Worm (Caenorhabditis elegans): ENCODE measurements around the gene hmg-12.

hmg-12 gene

DNA sequence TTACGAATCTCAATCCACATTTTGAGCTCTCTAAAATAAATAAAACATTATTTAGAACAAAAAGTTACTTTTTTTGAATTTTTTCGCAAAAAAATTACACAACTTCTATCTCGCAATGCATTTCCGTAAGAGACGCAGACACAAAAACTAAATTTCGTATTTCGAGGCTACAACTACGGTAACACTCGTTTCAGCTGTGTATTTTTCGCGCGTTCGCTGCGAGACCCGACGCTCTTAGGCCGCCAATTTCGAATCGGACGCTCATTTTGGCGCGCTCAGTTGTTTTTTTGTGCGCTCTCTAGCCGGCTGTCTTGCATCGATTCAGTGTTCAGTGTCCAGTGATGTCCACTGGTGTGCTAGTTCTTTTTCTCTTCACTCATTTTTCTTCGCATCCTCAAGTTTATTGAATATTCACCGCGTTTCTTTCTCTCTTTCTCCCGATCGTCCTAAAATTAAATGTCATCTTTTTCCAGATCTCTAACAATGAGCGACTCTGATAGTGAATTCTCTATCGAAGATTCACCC is 41.6 kb upstream of the hmg-12 start, which contains the start of the genes npp-3 and top-2 (continued):
- TF ChIP-seq nhr-90 (tag; optimal IDR thresholded peaks at IDR 0.05) (no peak), F49E8.2 (tag; optimal IDR thresholded peaks at IDR 0.05; ENCODE audit: insufficient read depth) (peak; percentile 91), ceh-58 (GFP tag; IDR thresholded peaks at IDR 0.05) (no peak), egl-44 (GFP tag; IDR thresholded peaks at IDR 0.05) (0 out of 2 replicates have a peak, but pooled peaks have one; percentile 27), F37B4.10 (GFP tag; IDR thresholded peaks at IDR 0.05) (no peak), ets-4 (GFP tag; optimal IDR thresholded peaks at IDR 0.05) (no peak), Y53G8AR.9 (GFP tag; conservative IDR thresholded peaks at IDR 0.05) (peak; percentile 83), tbx-9 (tag; optimal IDR thresholded peaks at IDR 0.05; ENCODE audit: borderline replicate concordance) (no peak), dpl-1 (GFP tag; optimal IDR thresholded peaks at IDR 0.05) (peak; percentile 99), ztf-25 (GFP tag; IDR thresholded peaks at IDR 0.05) (0 out of 2 replicates have a peak, but pooled peaks have one; percentile 11), F33H1.4 (GFP tag; IDR thresholded peaks at IDR 0.05) (peak; percentile 99), zfh-2 (GFP tag; conservative IDR thresholded peaks at IDR 0.05) (peak; percentile 79), ztf-28 (GFP tag; IDR thresholded peaks at IDR 0.05) (peak; percentile 85), mel-28 (tag; optimal IDR thresholded peaks at IDR 0.05; ENCODE audit: borderline replicate concordance) (no peak), cebp-1 (GFP tag; IDR thresholded peaks at IDR 0.05) (peak; percentile 69; the same call in 1 of the 2 replicates), cebp-1 (tag; optimal IDR thresholded peaks at IDR 0.05) (peak; percentile 88), him-1 (tag; optimal IDR thresholded peaks at IDR 0.05) (peak; percentile 10), snpc-1.3 (tag; optimal IDR thresholded peaks at IDR 0.05; ENCODE audit: insufficient read depth) (peak; percentile 88), rcor-1 (GFP tag; IDR thresholded peaks at IDR 0.05) (peak; percentile 95), F10E7.11 (tag; optimal IDR thresholded peaks at IDR 0.05) (no peak), hmg-20 (GFP tag; IDR thresholded peaks at IDR 0.05) (peak; percentile 79; the same call in 1 of the 2 replicates), ztf-26 (tag; optimal IDR thresholded peaks at IDR 0.05) (peak; percentile 21), madf-3 (GFP tag; IDR thresholded peaks at IDR 0.05) (peak; percentile 96), B0019.2 (GFP tag; conservative IDR thresholded peaks at IDR 0.05) (peak; percentile 94), sptf-2 (GFP tag; optimal IDR thresholded peaks at IDR 0.05) (no peak), xnd-1 (tag; optimal IDR thresholded peaks at IDR 0.05) (peak; percentile 95), sdz-38 (tag; optimal IDR thresholded peaks at IDR 0.05) (no peak), ZK185.1 (tag; optimal IDR thresholded peaks at IDR 0.05; ENCODE audit: poor library complexity, severe bottlenecking) (no peak), mcd-1 (GFP tag; IDR thresholded peaks at IDR 0.05) (peak; percentile 94), pha-4 (tag; optimal IDR thresholded peaks at IDR 0.05) (no peak), K12H6.12 (tag; optimal IDR thresholded peaks at IDR 0.05) (peak; percentile 84)

DNA sequence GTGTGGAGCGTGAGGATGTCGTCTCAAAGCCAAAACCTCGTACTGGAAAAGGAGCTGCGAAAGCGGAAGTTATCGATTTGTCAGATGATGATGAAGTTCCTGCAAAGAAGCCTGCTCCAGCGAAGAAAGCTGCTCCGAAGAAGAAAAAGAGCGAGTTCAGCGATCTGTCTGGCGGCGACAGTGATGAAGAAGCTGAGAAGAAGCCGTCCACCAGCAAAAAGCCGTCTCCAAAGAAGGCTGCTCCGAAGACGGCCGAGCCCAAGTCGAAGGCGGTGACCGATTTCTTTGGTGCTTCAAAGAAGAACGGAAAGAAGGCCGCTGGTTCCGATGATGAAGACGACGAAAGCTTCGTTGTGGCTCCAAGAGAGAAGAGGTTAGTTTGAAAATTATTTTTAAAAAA is 36.5 kb upstream of the hmg-12 start:
- TF ChIP-seq egrh-3 (GFP tag; IDR thresholded peaks at IDR 0.05): peak; percentile 67
- no peak for TF ChIP-seq mel-28 (tag; optimal IDR thresholded peaks at IDR 0.05; ENCODE audit: borderline replicate concordance)
- TF ChIP-seq zfh-2 (GFP tag; conservative IDR thresholded peaks at IDR 0.05): peak; percentile 80
- TF ChIP-seq hlh-26 (GFP tag; conservative IDR thresholded peaks at IDR 0.05): no peak

DNA sequence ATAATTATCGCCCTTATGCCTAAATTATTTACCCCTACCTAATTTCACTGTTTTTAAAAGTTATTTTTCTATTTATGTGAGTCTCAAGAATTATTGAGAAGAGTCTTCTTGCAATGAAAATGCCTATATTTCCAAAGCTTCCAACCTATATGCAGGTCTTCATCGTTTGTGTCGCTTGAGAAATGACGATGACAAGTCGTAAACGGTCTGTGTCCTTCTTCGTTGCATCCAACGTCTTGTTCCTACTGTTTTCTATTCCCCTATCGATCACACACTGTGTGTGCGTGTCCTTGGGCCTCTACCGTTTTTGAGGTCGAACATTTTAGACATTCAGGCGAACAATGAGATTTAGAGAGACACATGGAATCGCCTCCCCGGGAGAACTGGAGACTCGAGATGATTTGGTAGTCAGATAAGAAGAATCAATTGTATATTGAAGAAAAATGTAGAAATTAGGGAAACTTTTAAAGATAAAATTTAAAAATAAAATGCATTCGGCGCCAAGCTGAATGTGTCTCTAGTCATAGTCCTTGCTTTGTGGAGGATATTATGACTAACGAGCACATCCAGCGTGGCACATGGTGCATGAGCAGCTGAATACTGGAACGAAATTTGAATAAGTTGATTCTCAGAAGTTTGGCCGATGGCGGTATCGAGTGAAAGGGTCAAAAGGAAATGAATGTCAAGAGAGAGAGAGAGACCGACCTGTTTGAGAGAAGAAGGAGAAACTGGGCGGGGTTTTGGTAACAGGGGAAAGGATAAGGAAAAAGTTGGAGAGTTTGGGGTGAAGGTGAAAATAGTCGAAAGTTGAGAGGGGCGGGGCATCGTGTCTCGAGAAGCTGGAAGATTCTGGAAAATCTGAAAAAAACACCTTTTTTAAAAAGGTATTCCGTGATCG is 35.6 kb upstream of the hmg-12 start:
- no peak for TF ChIP-seq pha-4 (tag; optimal IDR thresholded peaks at IDR 0.05)
- no peak for TF ChIP-seq ztf-28 (GFP tag; IDR thresholded peaks at IDR 0.05)
- no peak for TF ChIP-seq F37B4.10 (GFP tag; IDR thresholded peaks at IDR 0.05)
- no peak for TF ChIP-seq nhr-80 (tag; optimal IDR thresholded peaks at IDR 0.05)
- TF ChIP-seq snpc-4 (GFP tag; optimal IDR thresholded peaks at IDR 0.05): peak; percentile 45
- TF ChIP-seq snpc-4 (tag; optimal IDR thresholded peaks at IDR 0.05): peak in 2 of 4 experiments; percentile 15 to 18
- TF ChIP-seq ztf-22 (GFP tag; optimal IDR thresholded peaks at IDR 0.05): no peak
- 0 out of 2 replicates have a peak, but pooled peaks have one; percentile 33 for TF ChIP-seq ceh-58 (GFP tag; IDR thresholded peaks at IDR 0.05)
- peak in 1 of 3 experiments; percentile 58 for TF ChIP-seq lin-35 (GFP tag; optimal IDR thresholded peaks at IDR 0.05)
- TF ChIP-seq attf-5 (GFP tag; optimal IDR thresholded peaks at IDR 0.05): peak; percentile 39
- TF ChIP-seq T07F8.4 (tag; optimal IDR thresholded peaks at IDR 0.05): no peak
- TF ChIP-seq sdz-38 (tag; optimal IDR thresholded peaks at IDR 0.05): no peak
- TF ChIP-seq B0261.1 (tag; optimal IDR thresholded peaks at IDR 0.05): no peak
- TF ChIP-seq madf-8 (GFP tag; conservative IDR thresholded peaks at IDR 0.05): peak; percentile 42; the same call in 1 of the 2 replicates
- peak; percentile 85 for TF ChIP-seq nfyb-1 (GFP tag; IDR thresholded peaks at IDR 0.05)

All from whole organism, young adult.